Worm (Caenorhabditis elegans) whole organism, L1 larva: ENCODE data around the gene C18F10.7.

Source experiments
- ceh-90 ChIP-seq: sonication (generic microtip); optimal IDR thresholded peaks from 2 replicates; lab custom pipeline; 2016; ENCODE audit warnings: missing genetic modification characterization, missing compliant biosample characterization
- dpl-1 ChIP-seq, 3 experiments: fragments of 150-350 bp in 2 of 3; sonication (generic microtip) in 1 of 3; optimal IDR thresholded peaks; 2 replicates each; lab custom pipeline; 2014 to 2017; ENCODE audit warnings: missing biosample characterization in 3 of 3, missing genetic modification characterization in 3 of 3, missing genetic modification reagents in 3 of 3
- egl-27 ChIP-seq, 2 experiments: fragments of 150-350 bp in 1 of 2; sonication (generic microtip); optimal IDR thresholded peaks; 3 replicates each; lab custom pipeline; 2017 to 2018; ENCODE audit warnings: missing biosample characterization in 2 of 2, missing genetic modification characterization in 2 of 2, missing genetic modification reagents in 2 of 2
- mdl-1 ChIP-seq, 2 experiments: fragments of 150-350 bp; optimal IDR thresholded peaks; 2 replicates each; lab custom pipeline; 2014 to 2017; ENCODE audit warnings: missing biosample characterization in 2 of 2, missing genetic modification characterization in 2 of 2, inconsistent platforms in 1 of 2
- nhr-11 ChIP-seq: fragments of 150-350 bp; optimal IDR thresholded peaks from 2 replicates; lab custom pipeline; 2014; ENCODE audit warnings: missing biosample characterization, missing genetic modification characterization
- nhr-20 ChIP-seq: sonication (generic microtip); optimal IDR thresholded peaks from 2 replicates; lab custom pipeline; 2016; ENCODE audit warnings: mild to moderate bottlenecking, missing genetic modification characterization, missing compliant biosample characterization
- nhr-28 ChIP-seq: fragments of 150-350 bp; optimal IDR thresholded peaks from 2 replicates; lab custom pipeline; 2014; ENCODE audit warnings: missing biosample characterization, missing genetic modification characterization
- nhr-76 ChIP-seq: sonication (generic microtip); optimal IDR thresholded peaks from 2 replicates; lab custom pipeline; 2017; ENCODE audit warnings: missing biosample characterization, missing genetic modification characterization
- sptf-1 ChIP-seq: fragments of 150-350 bp; optimal IDR thresholded peaks from 2 replicates; lab custom pipeline; 2014; ENCODE audit warnings: missing biosample characterization, missing genetic modification characterization

DNA sequence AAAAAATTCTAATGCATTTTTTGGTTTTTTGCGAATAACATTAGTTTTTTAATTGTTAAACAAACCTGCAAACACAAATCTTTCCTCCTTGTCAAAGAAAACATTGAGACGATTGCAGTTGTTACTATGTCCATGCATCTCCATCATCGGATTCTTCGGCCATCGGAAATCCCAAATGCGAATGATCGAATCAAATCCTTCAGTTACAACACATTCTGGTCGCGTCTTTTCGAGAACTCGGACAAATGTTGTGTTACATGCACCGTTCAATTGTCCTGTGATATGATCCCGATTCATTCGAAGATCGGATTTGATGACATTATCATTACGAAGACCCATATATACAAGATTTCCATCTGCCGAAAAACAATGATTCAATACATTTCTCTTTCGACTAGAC lies 22.1 kb upstream of the C18F10.7 start:
- TF ChIP-seq egl-27 (tag; optimal IDR thresholded peaks at IDR 0.05; lab: Kevin White, UChicago): no peak
- no peak for TF ChIP-seq nhr-20 (tag; lab: Kevin White, UChicago)
- no peak for TF ChIP-seq mdl-1 (tag; optimal IDR thresholded peaks at IDR 0.05; lab: Kevin White, UChicago)
- TF ChIP-seq nhr-76: no peak
- no peak for TF ChIP-seq nhr-28 (tag; lab: Kevin White, UChicago)
- no peak for TF ChIP-seq sptf-1 (tag; lab: Kevin White, UChicago)
- TF ChIP-seq nhr-11: no peak
- no peak for TF ChIP-seq ceh-90 (tag; lab: Kevin White, UChicago)
- no peak for TF ChIP-seq dpl-1 (GFP tag; optimal IDR thresholded peaks at IDR 0.05; lab: Kevin White, UChicago)
